Worm (Caenorhabditis elegans) whole organism, late embryonic: ENCODE data around the gene C39B5.5.

ENCODE experiments used
- C08G9.2 ChIP-seq: sonication (generic microtip); optimal IDR thresholded peaks from 2 replicates; lab custom pipeline; 2016; ENCODE audit warnings: mild to moderate bottlenecking, missing genetic modification characterization, moderate library complexity, missing compliant biosample characterization
- F13H6.1 ChIP-seq: sonication (generic microtip); optimal IDR thresholded peaks from 2 replicates; lab custom pipeline; 2016; ENCODE audit warnings: missing genetic modification characterization, missing compliant biosample characterization
- K09A11.1 ChIP-seq: sonication (generic microtip); optimal IDR thresholded peaks from 2 replicates; lab custom pipeline; 2017; ENCODE audit warnings: antibody characterized with exemption, mild to moderate bottlenecking, missing genetic modification characterization, missing compliant biosample characterization; ENCODE audit not compliant: insufficient read depth
- ceh-14 ChIP-seq: sonication (generic microtip); optimal IDR thresholded peaks from 2 replicates; lab custom pipeline; 2016; ENCODE audit warnings: missing genotype, missing genetic modification characterization, missing compliant biosample characterization
- ceh-19 ChIP-seq: fragments of 200-800 bp; sonication (Bioruptor generic); optimal IDR thresholded peaks from 2 replicates; lab custom pipeline; 2018; ENCODE audit warnings: mild to moderate bottlenecking, missing genetic modification characterization, missing compliant biosample characterization
- ceh-2 ChIP-seq: sonication (generic microtip); optimal IDR thresholded peaks from 2 replicates; lab custom pipeline; 2016; ENCODE audit warnings: missing genotype, missing genetic modification characterization, missing compliant biosample characterization
- ceh-34 ChIP-seq: sonication (generic microtip); optimal IDR thresholded peaks from 2 replicates; lab custom pipeline; 2016; ENCODE audit warnings: mild to moderate bottlenecking, missing genetic modification characterization, missing compliant biosample characterization
- ceh-45 ChIP-seq: fragments of 200-800 bp; sonication (Bioruptor generic); IDR thresholded peaks from 2 replicates; pipeline ENCODE4 v1.3.6; 2022; ENCODE audit warnings: missing genetic modification reagents, missing genetic modification characterization, missing compliant biosample characterization
- ceh-48 ChIP-seq: sonication (generic microtip); optimal IDR thresholded peaks from 2 replicates; lab custom pipeline; 2016; ENCODE audit warnings: missing genetic modification characterization, inconsistent platforms, missing compliant biosample characterization
- dmd-4 ChIP-seq: sonication (generic microtip); optimal IDR thresholded peaks from 2 replicates; lab custom pipeline; 2016; ENCODE audit warnings: borderline replicate concordance, missing genetic modification characterization, missing compliant biosample characterization
- elt-2 ChIP-seq: sonication (generic microtip); optimal IDR thresholded peaks from 2 replicates; lab custom pipeline; 2016; ENCODE audit warnings: missing genetic modification reagents, missing genetic modification characterization, missing compliant biosample characterization
- elt-4 ChIP-seq: sonication (generic microtip); optimal IDR thresholded peaks from 2 replicates; lab custom pipeline; 2016; ENCODE audit warnings: missing genetic modification characterization, missing compliant biosample characterization
- eyg-1 ChIP-seq: sonication (generic microtip); optimal IDR thresholded peaks from 2 replicates; lab custom pipeline; 2016; ENCODE audit warnings: missing genotype, missing genetic modification characterization, missing compliant biosample characterization
- fkh-10 ChIP-seq: fragments of 150-350 bp; optimal IDR thresholded peaks from 2 replicates; lab custom pipeline; 2014; ENCODE audit warnings: missing biosample characterization, missing genetic modification reagents, missing genetic modification characterization
- fkh-6 ChIP-seq: sonication (generic microtip); optimal IDR thresholded peaks from 2 replicates; lab custom pipeline; 2016; ENCODE audit warnings: missing genetic modification characterization, missing compliant biosample characterization
- hlh-13 ChIP-seq: fragments of 200-800 bp; sonication (Bioruptor generic); optimal IDR thresholded peaks from 2 replicates; lab custom pipeline; 2018; ENCODE audit warnings: mild to moderate bottlenecking, missing genetic modification characterization, missing compliant biosample characterization
- hlh-6 ChIP-seq: sonication (generic microtip); optimal IDR thresholded peaks from 2 replicates; lab custom pipeline; 2016; ENCODE audit warnings: missing genotype, missing genetic modification characterization, missing compliant biosample characterization
- lim-6 ChIP-seq: sonication (generic microtip); optimal IDR thresholded peaks from 2 replicates; lab custom pipeline; 2016; ENCODE audit warnings: missing genetic modification characterization, missing compliant biosample characterization
- lin-11 ChIP-seq: fragments of 200-800 bp; sonication (Bioruptor generic); optimal IDR thresholded peaks from 2 replicates; lab custom pipeline; 2018; ENCODE audit warnings: mild to moderate bottlenecking, missing genetic modification characterization, missing compliant biosample characterization
- madf-2 ChIP-seq: sonication (generic microtip); optimal IDR thresholded peaks from 2 replicates; lab custom pipeline; 2017; ENCODE audit warnings: missing genetic modification characterization, missing compliant biosample characterization
- mec-3 ChIP-seq: sonication (generic microtip); optimal IDR thresholded peaks from 2 replicates; lab custom pipeline; 2016; ENCODE audit warnings: borderline replicate concordance, missing genetic modification characterization, missing compliant biosample characterization
- npax-4 ChIP-seq: sonication (generic microtip); optimal IDR thresholded peaks from 2 replicates; lab custom pipeline; 2016; ENCODE audit warnings: missing genetic modification characterization, missing compliant biosample characterization
- pat-9 ChIP-seq: fragments of 200-800 bp; sonication (Bioruptor generic); optimal IDR thresholded peaks from 2 replicates; lab custom pipeline; 2018; ENCODE audit warnings: mild to moderate bottlenecking, missing genetic modification characterization, moderate library complexity, missing compliant biosample characterization
- pha-4 ChIP-seq: fragments of 150-350 bp; optimal IDR thresholded peaks from 2 replicates; lab custom pipeline; 2018; ENCODE audit warnings: missing biosample characterization, missing genetic modification reagents, missing genetic modification characterization
- pqm-1 ChIP-seq: sonication (generic microtip); optimal IDR thresholded peaks from 2 replicates; lab custom pipeline; 2016; ENCODE audit warnings: missing genetic modification characterization, missing compliant biosample characterization
- pros-1 ChIP-seq: fragments of 150-350 bp; optimal IDR thresholded peaks from 2 replicates; lab custom pipeline; 2014; ENCODE audit warnings: missing biosample characterization, missing genetic modification reagents, missing genetic modification characterization
- sox-2 ChIP-seq: fragments of 200-800 bp; sonication (Bioruptor generic); IDR thresholded peaks from 2 replicates; pipeline ENCODE4 v1.3.6; 2022; ENCODE audit warnings: missing genetic modification reagents, missing genetic modification characterization, missing compliant biosample characterization
- sox-4 ChIP-seq: sonication (generic microtip); optimal IDR thresholded peaks from 2 replicates; lab custom pipeline; 2017; ENCODE audit warnings: mild to moderate bottlenecking, missing genetic modification characterization, inconsistent platforms, missing compliant biosample characterization
- tbx-2 ChIP-seq: sonication (generic microtip); optimal IDR thresholded peaks from 2 replicates; lab custom pipeline; 2016; ENCODE audit warnings: missing genetic modification characterization, missing compliant biosample characterization
- tbx-7 ChIP-seq: sonication (generic microtip); optimal IDR thresholded peaks from 2 replicates; lab custom pipeline; 2016; ENCODE audit warnings: missing genotype, missing genetic modification characterization, missing compliant biosample characterization
- unc-55 ChIP-seq: sonication (generic microtip); optimal IDR thresholded peaks from 2 replicates; lab custom pipeline; 2017; ENCODE audit warnings: missing biosample characterization, missing genetic modification reagents, missing genetic modification characterization

C39B5.5 gene

DNA sequence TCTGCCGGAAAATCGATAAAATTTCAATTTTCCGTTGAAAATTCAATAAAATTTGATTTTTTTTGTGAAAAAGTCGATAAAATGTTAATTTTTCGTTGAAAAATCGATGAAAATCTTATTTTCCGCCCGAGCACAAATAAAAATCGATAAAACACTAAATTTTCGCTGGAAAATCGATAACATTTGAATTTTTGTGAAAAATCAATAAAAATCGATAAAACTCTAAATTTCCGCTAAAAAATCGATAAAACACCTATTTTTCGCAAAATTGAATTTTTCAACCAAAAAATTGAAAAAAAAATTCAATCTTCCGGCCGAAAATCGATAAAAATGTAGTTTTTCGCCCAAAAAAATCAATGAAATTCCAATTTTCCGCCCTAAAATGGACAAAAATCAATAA lies 2.8 kb upstream of the C39B5.5 start:
- TF ChIP-seq hlh-13 (GFP tag; lab: Kevin White, UChicago) (no peak), ceh-48 (peak; percentile 26)
- TF ChIP-seq, all 69 proteins: peak for 1

- TF ChIP-seq pha-4 (tag; lab: Kevin White, UChicago), result no peak
- no peak for TF ChIP-seq mec-3 (tag; lab: Kevin White, UChicago)
Measured at ce11 chrIII:2210601-2211000, 2.6 kb downstream of the C39B5.5 start.

DNA sequence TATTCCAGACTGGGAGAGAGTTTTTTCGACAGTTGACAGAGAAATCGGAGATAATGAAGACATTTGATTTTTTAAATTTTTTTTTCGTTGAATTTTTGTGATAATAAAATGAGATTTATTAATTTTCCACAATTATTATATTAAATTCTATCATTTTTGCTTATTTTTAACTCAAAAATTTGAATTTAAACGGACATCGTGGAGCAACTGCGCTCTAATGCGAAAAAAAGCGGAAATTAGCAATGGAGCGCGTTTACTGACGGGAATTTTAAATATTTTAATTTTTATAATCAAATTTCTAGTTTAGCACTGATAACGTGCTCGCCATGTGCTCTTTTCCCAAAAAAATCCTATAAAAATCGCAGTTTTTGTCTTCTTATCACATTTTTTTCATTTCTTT lies 3.2 kb downstream of the C39B5.5 start, which contains the start of gene C39B5.14:
C39B5.14 (plus strand) TSS at position 301 of the 400 bp plus-strand sequence.
- TF ChIP-seq elt-2 (tag; lab: Kevin White, UChicago), result no peak
- TF ChIP-seq mec-3 (tag; lab: Kevin White, UChicago), result no peak
- TF ChIP-seq lin-11 (tag; lab: Kevin White, UChicago), result no peak
- no peak for TF ChIP-seq ceh-48
- no peak for TF ChIP-seq hlh-13 (GFP tag; lab: Kevin White, UChicago)
- no peak for TF ChIP-seq fkh-6 (tag; lab: Kevin White, UChicago)
- no peak for TF ChIP-seq ceh-19 (GFP tag; lab: Kevin White, UChicago)
- TF ChIP-seq C08G9.2 (tag; lab: Kevin White, UChicago), result no peak
- no peak for TF ChIP-seq tbx-7
- no peak for TF ChIP-seq tbx-2
- TF ChIP-seq pha-4 (tag; lab: Kevin White, UChicago), result no peak
- TF ChIP-seq madf-2, result no peak
- no peak for TF ChIP-seq pqm-1 (tag; lab: Kevin White, UChicago)
- no peak for TF ChIP-seq npax-4 (tag; lab: Kevin White, UChicago)

- TF ChIP-seq ceh-34 (tag; lab: Kevin White, UChicago) (no peak), K09A11.1 (no peak), eyg-1 (no peak), hlh-6 (tag; lab: Kevin White, UChicago) (no peak)
Measured at ce11 chrIII:2212343-2212742, 4.4 kb downstream of the C39B5.5 start.

- TF ChIP-seq sox-4 (tag; lab: Kevin White, UChicago) (no peak), pros-1 (tag; lab: Kevin White, UChicago) (no peak), dmd-4 (tag; lab: Kevin White, UChicago) (no peak), pat-9 (tag; lab: Kevin White, UChicago) (no peak), sox-2 (GFP tag; lab: Robert Waterston, UW) (no peak), elt-2 (tag; lab: Kevin White, UChicago) (no peak), unc-55 (GFP tag; lab: Kevin White, UChicago) (no peak)
Measured at ce11 chrIII:2219408-2219807, 11.4 kb downstream of the C39B5.5 start, which contains the start of gene fbxa-12. TSS of gene fbxa-12 (plus strand) at chrIII:2219708.

ce11 chrIII:2223932-2224331 lies 16.0 kb downstream of the C39B5.5 start, which contains the start of gene srd-65:
TSS of gene srd-65 (minus strand) at chrIII:2224032.
- TF ChIP-seq F13H6.1 (tag; lab: Kevin White, UChicago), result no peak
- TF ChIP-seq elt-4, result no peak
- no peak for TF ChIP-seq hlh-13 (GFP tag; lab: Kevin White, UChicago)
- no peak for TF ChIP-seq mec-3 (tag; lab: Kevin White, UChicago)
- TF ChIP-seq ceh-2 (tag; lab: Kevin White, UChicago), result no peak
- TF ChIP-seq ceh-14 (tag; lab: Kevin White, UChicago), result no peak
- TF ChIP-seq fkh-10 (GFP tag; lab: Kevin White, UChicago), result no peak
- TF ChIP-seq ceh-45 (GFP tag; lab: Robert Waterston, UW), result no peak
- no peak for TF ChIP-seq npax-4 (tag; lab: Kevin White, UChicago)
- TF ChIP-seq lim-6 (tag; lab: Kevin White, UChicago), result no peak
